Fruit fly (Drosophila melanogaster) whole organism, larva: ENCODE measurements around the gene Samuel.

Source experiments
- noc ChIP-seq: fragments of 200-800 bp; sonication (Bioruptor generic); optimal IDR thresholded peaks from 3 replicates; lab custom pipeline; 2019; ENCODE audit warnings: missing biosample characterization, mild to moderate bottlenecking, missing genetic modification characterization, moderate library complexity

The Samuel gene

DNA sequence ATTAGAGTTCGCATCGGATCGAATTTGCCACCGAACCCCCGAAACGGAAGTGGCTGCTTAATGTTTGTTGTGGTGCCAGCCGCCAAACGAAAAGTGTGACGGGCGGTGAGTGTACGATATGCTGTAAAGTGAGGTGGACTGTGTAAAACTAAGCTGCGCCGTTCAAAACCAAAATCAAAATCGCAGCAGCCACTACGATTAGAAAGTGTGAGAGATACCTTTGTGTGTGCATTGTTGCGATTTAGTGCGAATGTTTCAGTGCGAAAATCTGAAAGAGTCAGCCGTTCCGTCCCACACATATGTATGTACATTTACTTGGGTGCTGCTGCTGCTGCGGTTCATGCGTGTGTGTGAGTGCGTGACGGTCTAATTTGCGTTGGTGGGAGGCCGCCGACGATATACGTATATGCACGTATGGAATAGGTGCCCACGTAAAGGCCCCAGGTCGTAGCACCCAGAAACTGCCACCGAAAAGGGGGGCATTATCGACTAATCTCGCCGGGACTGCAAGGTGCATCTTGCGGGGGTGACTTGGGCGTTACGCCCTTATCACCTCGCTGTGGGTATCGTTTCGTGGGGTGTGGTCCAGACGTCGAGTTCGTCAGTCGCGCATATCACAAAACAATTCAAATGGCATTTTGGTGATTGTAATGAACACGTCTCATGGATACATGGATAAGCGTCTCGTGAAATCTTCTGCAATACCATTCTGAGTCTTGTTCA, 89.8 kb downstream of the Samuel start:
- TF ChIP-seq noc (tag; lab: Kevin White, UChicago), result no peak

- no peak for TF ChIP-seq noc (tag; lab: Kevin White, UChicago)
Measured at dm6 chr2L:10976046-10976863, 90.5 kb downstream of the Samuel start, which contains the start of the genes ATPsynG and SCAR. Gene ATPsynG, minus strand, starts transcription at chr2L:10976399. Gene SCAR, plus strand, starts transcription at chr2L:10976772.

DNA sequence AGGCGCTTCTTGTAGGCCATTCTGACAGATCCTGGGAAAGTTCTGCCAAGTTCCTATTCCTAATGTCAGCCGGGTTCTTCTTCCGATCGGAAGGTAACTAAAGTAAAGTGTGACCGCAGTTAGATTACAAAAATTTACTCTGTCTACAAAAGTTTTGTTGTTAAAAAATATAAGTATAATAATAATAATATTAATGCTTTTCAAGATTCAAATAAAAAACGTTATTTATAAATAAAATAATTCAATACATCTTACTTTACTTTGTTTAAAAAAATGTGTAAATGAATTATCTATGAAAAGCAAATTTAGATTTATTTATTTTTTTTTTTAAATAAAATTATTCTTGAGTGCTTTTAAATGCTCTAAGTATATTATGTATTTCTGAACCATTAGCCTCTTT, 91.6 kb downstream of the Samuel start, which contains the start of gene abo:
abo (minus strand) TSS at position 101 of the 400 bp plus-strand sequence.
- no peak for TF ChIP-seq noc (tag; lab: Kevin White, UChicago)

DNA sequence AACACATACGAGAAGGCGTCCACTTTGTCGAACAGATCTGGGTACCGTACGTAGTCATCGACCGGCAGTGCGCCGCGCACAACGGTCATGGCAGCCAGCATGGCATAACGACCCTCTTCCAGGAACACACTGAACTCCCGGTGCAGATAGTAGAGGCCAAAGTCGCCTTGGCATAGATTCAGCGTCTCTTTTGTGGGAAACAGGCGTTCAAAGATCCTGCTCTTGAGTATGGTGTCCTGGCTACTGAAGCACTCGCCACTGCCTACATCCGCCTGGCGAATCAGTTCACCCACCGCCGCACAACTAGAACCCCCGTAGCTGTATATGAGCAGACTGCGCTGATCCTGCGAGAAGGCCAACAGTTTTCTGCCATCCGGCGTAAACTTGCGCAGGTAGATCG, 92.2 kb downstream of the Samuel start:
- no peak for TF ChIP-seq noc (tag; lab: Kevin White, UChicago)

DNA sequence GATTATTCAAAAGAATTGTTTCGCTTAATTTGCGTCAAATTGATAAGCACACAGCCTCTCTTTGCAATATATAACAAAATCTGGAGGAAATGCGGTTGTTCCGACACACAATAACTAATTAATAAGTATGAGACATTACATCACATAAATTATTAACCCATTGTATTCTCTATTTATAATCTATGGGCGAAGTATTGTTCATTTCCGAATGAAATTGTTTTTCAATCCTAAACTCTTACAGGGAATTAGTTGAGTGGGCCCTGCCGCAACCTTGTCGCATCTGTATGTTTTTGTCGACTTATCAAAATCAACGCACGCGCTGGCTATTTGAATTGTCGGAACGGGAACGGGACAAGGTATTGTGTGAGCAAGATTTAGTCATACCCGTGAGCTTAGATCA, 94.6 kb downstream of the Samuel start, which contains the start of gene CG16743:
CG16743 (plus strand) TSS at position 57 of the 400 bp plus-strand sequence.
- peak; percentile 79 for TF ChIP-seq noc (tag; lab: Kevin White, UChicago)

- TF ChIP-seq noc (tag; lab: Kevin White, UChicago), result peak; percentile 72
Measured at dm6 chr2L:10970134-10970533, 96.7 kb downstream of the Samuel start, which contains the start of the genes Tmem214 and YL-1. Gene Tmem214, minus strand, starts transcription at chr2L:10970275. Gene YL-1, plus strand, starts transcription at chr2L:10970443.

dm6 chr2L:10968009-10968383, 98.8 kb downstream of the Samuel start:
- TF ChIP-seq noc (tag; lab: Kevin White, UChicago), result no peak

DNA sequence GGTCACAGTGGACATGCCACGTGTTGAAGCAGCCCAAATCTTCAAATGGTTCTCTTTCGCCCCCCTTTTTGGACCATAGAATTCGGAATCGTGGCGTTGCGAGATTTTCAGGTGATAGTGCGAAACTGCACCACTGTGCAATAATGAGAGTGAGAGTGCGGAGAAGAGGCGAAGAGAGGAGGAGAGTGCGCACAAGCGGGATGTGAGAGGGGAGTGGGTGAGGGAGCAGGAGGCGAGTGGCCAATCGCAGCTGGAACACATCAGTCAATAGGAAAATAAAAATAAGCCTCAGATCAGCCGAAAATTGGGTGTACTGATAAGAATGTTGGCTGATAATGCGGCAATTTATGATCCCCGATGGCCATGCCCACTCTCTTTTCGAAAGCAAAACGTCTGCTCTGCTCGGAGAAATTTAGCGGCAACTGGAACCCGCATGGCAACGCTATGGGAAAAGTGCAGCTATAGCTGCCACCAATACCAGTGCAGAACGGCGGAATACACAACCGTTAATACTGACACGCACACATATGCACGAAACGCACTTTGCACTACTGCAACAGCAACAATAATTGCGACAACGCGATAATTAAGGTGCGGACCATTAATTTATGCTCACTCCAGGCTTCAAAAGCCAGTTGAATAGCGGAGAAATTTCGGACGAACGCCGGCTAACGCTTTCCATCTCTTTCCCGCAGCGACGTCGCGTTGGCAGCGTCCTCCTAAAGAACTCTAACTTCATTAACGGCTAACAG, 99.4 kb downstream of the Samuel start:
- peak; percentile 74 for TF ChIP-seq noc (tag; lab: Kevin White, UChicago)

- TF ChIP-seq noc (tag; lab: Kevin White, UChicago), result no peak
Measured at dm6 chr2L:10965962-10966361, 100.8 kb downstream of the Samuel start.

dm6 chr2L:10964493-10964892, 102.3 kb downstream of the Samuel start:
- no peak for TF ChIP-seq noc (tag; lab: Kevin White, UChicago)

- no peak for TF ChIP-seq noc (tag; lab: Kevin White, UChicago)
Measured at dm6 chr2L:10963979-10964378, 102.8 kb downstream of the Samuel start, which contains the start of gene dpr2. Gene dpr2, minus strand, starts transcription at chr2L:10964153.
